Worm (Caenorhabditis elegans) whole organism, L2 larva: ENCODE results near the gene hlh-29.

ENCODE experiments used
- R02D3.7 ChIP-seq: fragments of 150-350 bp; optimal IDR thresholded peaks from 2 replicates; lab custom pipeline; 2014; ENCODE audit warnings: missing biosample characterization, missing genetic modification characterization
- fos-1 ChIP-seq: fragments of 150-350 bp; optimal IDR thresholded peaks from 2 replicates; lab custom pipeline; 2014; ENCODE audit warnings: missing biosample characterization, missing genetic modification characterization
- nhr-11 ChIP-seq: fragments of 150-350 bp; optimal IDR thresholded peaks from 2 replicates; lab custom pipeline; 2014; ENCODE audit warnings: missing biosample characterization, missing genetic modification characterization
- nhr-129 ChIP-seq: fragments of 150-350 bp; optimal IDR thresholded peaks from 2 replicates; lab custom pipeline; 2014; ENCODE audit warnings: missing biosample characterization, missing genetic modification characterization
- nhr-23 ChIP-seq: fragments of 150-350 bp; optimal IDR thresholded peaks from 2 replicates; lab custom pipeline; 2014; ENCODE audit warnings: missing biosample characterization, missing genetic modification reagents, missing genetic modification characterization
- sem-4 ChIP-seq: fragments of 150-350 bp; optimal IDR thresholded peaks from 2 replicates; lab custom pipeline; 2014; ENCODE audit warnings: missing biosample characterization, missing genetic modification reagents, missing genetic modification characterization
- skn-1 ChIP-seq: sonication (generic microtip); optimal IDR thresholded peaks from 2 replicates; lab custom pipeline; 2017; ENCODE audit warnings: missing biosample characterization, missing genetic modification characterization
- sma-9 ChIP-seq, 2 experiments: fragments of 150-350 bp in 1 of 2; sonication (generic microtip) in 1 of 2; optimal IDR thresholded peaks; 2 replicates each; lab custom pipeline; 2014 to 2016; ENCODE audit warnings: missing genetic modification characterization in 2 of 2, mild to moderate bottlenecking in 1 of 2, missing biosample characterization in 1 of 2, missing compliant biosample characterization in 1 of 2, missing genetic modification reagents in 1 of 2, moderate library complexity in 1 of 2
- snpc-4 ChIP-seq: fragments of 150-350 bp; optimal IDR thresholded peaks from 2 replicates; lab custom pipeline; 2014; ENCODE audit warnings: missing biosample characterization, missing genetic modification characterization
- unc-39 ChIP-seq: fragments of 150-350 bp; optimal IDR thresholded peaks from 2 replicates; lab custom pipeline; 2014; ENCODE audit warnings: missing biosample characterization, missing genetic modification characterization

DNA sequence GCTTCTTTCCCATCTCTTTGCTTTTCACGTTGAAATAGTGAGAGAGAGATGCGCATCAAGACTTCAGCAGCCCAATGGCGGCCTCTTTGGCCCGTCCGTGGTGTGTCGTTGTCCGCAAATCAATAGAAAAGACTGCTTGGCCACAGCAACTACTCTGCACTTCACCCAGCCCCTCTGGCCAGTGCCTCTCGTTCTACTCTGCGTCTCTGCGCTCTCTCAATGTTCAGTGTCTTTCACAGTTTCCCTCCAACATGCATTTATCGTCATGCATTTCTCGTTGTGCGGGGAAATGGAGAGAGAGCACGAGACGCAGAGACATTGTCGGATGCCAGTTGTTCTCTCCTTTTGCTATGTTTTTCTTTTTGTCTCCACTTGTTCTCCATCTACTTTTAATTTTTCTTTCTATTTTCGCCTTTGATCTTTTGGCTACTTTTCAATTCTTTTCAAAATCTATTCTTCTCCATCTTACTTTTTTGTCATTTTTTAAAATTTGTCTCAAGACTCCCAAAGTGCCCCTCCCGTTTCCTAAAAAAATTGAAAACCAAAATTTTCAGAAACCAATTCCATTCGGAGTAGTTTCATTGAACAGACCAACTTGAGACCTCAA lies 34.8 kb downstream of the hlh-29 start, which contains the start of gene nhr-1:
- TF ChIP-seq nhr-11 (tag; lab: Kevin White, UChicago) (no peak), skn-1 (tag; lab: Kevin White, UChicago) (no peak), unc-39 (tag; lab: Kevin White, UChicago) (no peak), fos-1 (tag; lab: Kevin White, UChicago) (peak; percentile 89), snpc-4 (tag; lab: Kevin White, UChicago) (peak; percentile 73), nhr-129 (tag; lab: Kevin White, UChicago) (peak; percentile 96), nhr-23 (tag; lab: Kevin White, UChicago) (no peak), R02D3.7 (no peak), sem-4 (tag; lab: Kevin White, UChicago) (peak; percentile 89), sma-9 (GFP tag; optimal IDR thresholded peaks at IDR 0.05; lab: Kevin White, UChicago) (peak; percentile 98), sma-9 (tag; optimal IDR thresholded peaks at IDR 0.05; lab: Kevin White, UChicago) (peak; percentile 92)
